Fruit fly (Drosophila melanogaster): ENCODE data around the gene CG34175.

CG34175 gene

dm6 chr2L:3439502-3439901 is 41.7 kb downstream of the CG34175 start:
- TF ChIP-seq Dfd (GFP tag; optimal IDR thresholded peaks at IDR 0.05) (no peak), CG2712 (tag; optimal IDR thresholded peaks at IDR 0.05) (peak; percentile 63), CG43689 (GFP tag; IDR thresholded peaks at IDR 0.05) (no peak), bsh (GFP tag; optimal IDR thresholded peaks at IDR 0.05) (peak in 1 of 2 experiments; percentile 54), CG31441 (GFP tag; IDR thresholded peaks at IDR 0.05) (peak; percentile 36; the same call in 1 of the 2 replicates), Blimp-1 (GFP tag; optimal IDR thresholded peaks at IDR 0.05) (peak; percentile 44), Sox100B (GFP tag; optimal IDR thresholded peaks at IDR 0.05) (peak; percentile 20), dan (GFP tag; IDR thresholded peaks at IDR 0.05) (no peak), CG9437 (GFP tag; optimal IDR thresholded peaks at IDR 0.05) (peak; percentile 10), Spps (tag; optimal IDR thresholded peaks at IDR 0.05) (peak; percentile 42), phol (tag; optimal IDR thresholded peaks at IDR 0.05) (peak; percentile 49), lov (optimal IDR thresholded peaks at IDR 0.05) (no peak), lov (GFP tag; IDR thresholded peaks at IDR 0.05) (no peak), yki (optimal IDR thresholded peaks at IDR 0.05) (no peak), fd96Cb (tag; optimal IDR thresholded peaks at IDR 0.05) (peak; percentile 20), Dref (GFP tag; IDR thresholded peaks at IDR 0.05) (no peak), tio (GFP tag; optimal IDR thresholded peaks at IDR 0.05) (no peak), CG10462 (GFP tag; optimal IDR thresholded peaks at IDR 0.05) (no peak), Ssrp (tag; optimal IDR thresholded peaks at IDR 0.05) (peak; percentile 33), CG13424 (tag; optimal IDR thresholded peaks at IDR 0.05) (peak; percentile 19), CG30403 (GFP tag; optimal IDR thresholded peaks at IDR 0.05) (peak; percentile 3), B-H2 (GFP tag; optimal IDR thresholded peaks at IDR 0.05) (no peak), Deaf1 (tag; optimal IDR thresholded peaks at IDR 0.05) (no peak), Doc2 (GFP tag; IDR thresholded peaks at IDR 0.05) (no peak), TFAM (GFP tag; optimal IDR thresholded peaks at IDR 0.05) (no peak), gsb-n (tag; optimal IDR thresholded peaks at IDR 0.05) (peak; percentile 53), trem (tag; optimal IDR thresholded peaks at IDR 0.05) (peak; percentile 12), repo (GFP tag; optimal IDR thresholded peaks at IDR 0.05) (no peak), exex (tag; optimal IDR thresholded peaks at IDR 0.05) (no peak), cwo (GFP tag; optimal IDR thresholded peaks at IDR 0.05) (no peak), CG31365 (tag; optimal IDR thresholded peaks at IDR 0.05) (no peak), Fer2 (tag; optimal IDR thresholded peaks at IDR 0.05) (no peak), D (optimal IDR thresholded peaks at IDR 0.05) (no peak), D (GFP tag; optimal IDR thresholded peaks at IDR 0.05) (peak; percentile 11), CG7839 (tag; optimal IDR thresholded peaks at IDR 0.05) (peak; percentile 16), Lpt (GFP tag; optimal IDR thresholded peaks at IDR 0.05) (no peak), lmd (GFP tag; IDR thresholded peaks at IDR 0.05) (no peak), CG4282 (GFP tag; optimal IDR thresholded peaks at IDR 0.05) (no peak), Nf-YC (tag; optimal IDR thresholded peaks at IDR 0.05) (no peak), nmo (GFP tag; optimal IDR thresholded peaks at IDR 0.05) (peak; percentile 52), vvl (GFP tag; IDR thresholded peaks at IDR 0.05) (no peak), CG17829 (tag; optimal IDR thresholded peaks at IDR 0.05) (peak; percentile 36), pnt (GFP tag; optimal IDR thresholded peaks at IDR 0.05) (no peak), Hr78 (GFP tag; optimal IDR thresholded peaks at IDR 0.05) (no peak), CG17568 (GFP tag; optimal IDR thresholded peaks at IDR 0.05) (no peak), CG8924 (tag; optimal IDR thresholded peaks at IDR 0.05) (peak; percentile 29), dysf (GFP tag; IDR thresholded peaks at IDR 0.05) (no peak), Ada2b (GFP tag; IDR thresholded peaks at IDR 0.05) (no peak), CG2678 (tag; optimal IDR thresholded peaks at IDR 0.05) (peak; percentile 27), row (GFP tag; IDR thresholded peaks at IDR 0.05) (peak; percentile 52), dm (GFP tag; optimal IDR thresholded peaks at IDR 0.05) (no peak), CG14710 (tag; optimal IDR thresholded peaks at IDR 0.05) (peak; percentile 43)
